Worm (Caenorhabditis elegans) whole organism, L2 larva: ENCODE results near the gene Y62H9A.14.

Source experiments
- F13H6.1 ChIP-seq: sonication (generic microtip); optimal IDR thresholded peaks from 2 replicates; lab custom pipeline; 2016; ENCODE audit warnings: missing genetic modification characterization, missing compliant biosample characterization
- unc-62 ChIP-seq: fragments of 150-350 bp; optimal IDR thresholded peaks from 2 replicates; lab custom pipeline; 2014; ENCODE audit warnings: missing biosample characterization, missing genetic modification reagents, missing genetic modification characterization

- TF ChIP-seq F13H6.1 (tag; lab: Kevin White, UChicago) (no peak), unc-62 (GFP tag; lab: Kevin White, UChicago) (no peak)
Measured at ce11 chrX:11965663-11966304, 44.8 kb downstream of the Y62H9A.14 start, which contains the start of gene sams-1.
